Fruit fly (Drosophila melanogaster) whole organism, embryonic: ENCODE measurements around the gene tst.

ENCODE experiments used
- Asciz ChIP-seq: fragments of 200-800 bp; sonication (Bioruptor generic); optimal IDR thresholded peaks from 2 replicates; lab custom pipeline; 2017; ENCODE audit warnings: missing biosample characterization, mild to moderate bottlenecking, missing genetic modification characterization, missing genetic modification reagents
- CG10543 ChIP-seq: fragments of 200-800 bp; sonication (Bioruptor generic); optimal IDR thresholded peaks from 3 replicates; lab custom pipeline; 2017; ENCODE audit warnings: missing biosample characterization, mild to moderate bottlenecking, missing genetic modification characterization, moderate library complexity
- CG13424 ChIP-seq: fragments of 200-800 bp; sonication (Bioruptor generic); optimal IDR thresholded peaks from 2 replicates; lab custom pipeline; 2019; ENCODE audit warnings: missing biosample characterization, mild to moderate bottlenecking, missing genetic modification characterization, moderate library complexity
- CG15479 ChIP-seq: fragments of 200-800 bp; sonication (Bioruptor generic); optimal IDR thresholded peaks from 3 replicates; lab custom pipeline; 2019; ENCODE audit warnings: missing biosample characterization, mild to moderate bottlenecking, missing genetic modification characterization, moderate library complexity
- CG15514 ChIP-seq: fragments of 200-800 bp; sonication (Bioruptor generic); optimal IDR thresholded peaks from 3 replicates; lab custom pipeline; 2017; ENCODE audit warnings: missing biosample characterization, missing genetic modification characterization, mild to moderate bottlenecking, moderate library complexity, missing genetic modification reagents
- CG3163 ChIP-seq: fragments of 200-800 bp; sonication (Bioruptor generic); optimal IDR thresholded peaks from 3 replicates; lab custom pipeline; 2016; ENCODE audit warnings: missing biosample characterization, missing genetic modification characterization
- CG3726 ChIP-seq: fragments of 200-800 bp; sonication (Bioruptor generic); IDR thresholded peaks from 3 replicates; pipeline ENCODE4, ENCODE4 v1.3.6; 2022; ENCODE audit warnings: missing biosample characterization, missing genetic modification characterization
- CG3847 ChIP-seq: fragments of 200-800 bp; sonication (Bioruptor generic); IDR thresholded peaks from 2 replicates; pipeline ENCODE4 v1.3.6; 2022; ENCODE audit warnings: missing biosample characterization, missing genetic modification characterization
- CG4617 ChIP-seq: fragments of 200-800 bp; sonication (Bioruptor generic); optimal IDR thresholded peaks from 3 replicates; lab custom pipeline; 2016; ENCODE audit warnings: missing biosample characterization, missing genetic modification characterization, borderline replicate concordance
- CG4730 ChIP-seq: fragments of 200-800 bp; sonication (Bioruptor generic); IDR thresholded peaks from 2 replicates; pipeline ENCODE4 v1.3.6; 2022; ENCODE audit warnings: missing biosample characterization, missing genetic modification characterization
- CG5180 ChIP-seq: fragments of 200-800 bp; sonication (Bioruptor generic); optimal IDR thresholded peaks from 3 replicates; lab custom pipeline; 2017; ENCODE audit warnings: missing biosample characterization, missing genetic modification characterization, mild to moderate bottlenecking, moderate library complexity, missing genetic modification reagents
- CG5245 ChIP-seq: fragments of 200-800 bp; sonication (Bioruptor generic); optimal IDR thresholded peaks from 3 replicates; lab custom pipeline; 2016; ENCODE audit warnings: missing biosample characterization, missing genetic modification characterization
- CG6175 ChIP-seq: fragments of 200-800 bp; sonication (Bioruptor generic); IDR thresholded peaks from 3 replicates; pipeline ENCODE4 v1.3.6; 2022; ENCODE audit warnings: missing biosample characterization, missing genetic modification characterization
- CG6272 ChIP-seq: fragments of 200-800 bp; sonication (Bioruptor generic); IDR thresholded peaks from 2 replicates; pipeline ENCODE4 v1.3.6; 2022; ENCODE audit warnings: missing biosample characterization, missing genetic modification characterization
- CG7357 ChIP-seq: fragments of 200-800 bp; sonication (Bioruptor generic); IDR thresholded peaks from 3 replicates; pipeline ENCODE4 v1.3.6; 2022; ENCODE audit warnings: missing biosample characterization, missing genetic modification characterization
- CG8359 ChIP-seq: fragments of 200-800 bp; sonication (Bioruptor generic); optimal IDR thresholded peaks from 2 replicates; lab custom pipeline; 2017; ENCODE audit warnings: missing biosample characterization, mild to moderate bottlenecking, missing genetic modification characterization, borderline replicate concordance
- CG9609 ChIP-seq: fragments of 200-800 bp; sonication (Bioruptor generic); optimal IDR thresholded peaks from 3 replicates; lab custom pipeline; 2016; ENCODE audit warnings: missing biosample characterization, missing genetic modification characterization
- CG9932 ChIP-seq: fragments of 200-800 bp; sonication (Bioruptor generic); IDR thresholded peaks from 2 replicates; pipeline ENCODE4 v1.3.6; 2022; ENCODE audit warnings: missing biosample characterization, missing genetic modification characterization
- CTCF ChIP-seq: fragments of 200-800 bp; sonication (Bioruptor generic); optimal IDR thresholded peaks from 2 replicates; lab custom pipeline; 2017; ENCODE audit warnings: missing biosample characterization, mild to moderate bottlenecking, missing genetic modification characterization, moderate library complexity
- Chrac-16 ChIP-seq: fragments of 200-800 bp; sonication (Bioruptor generic); optimal IDR thresholded peaks from 3 replicates; lab custom pipeline; 2016; ENCODE audit warnings: missing biosample characterization, missing genetic modification characterization
- Drgx ChIP-seq: fragments of 200-800 bp; sonication (Bioruptor generic); IDR thresholded peaks from 2 replicates; pipeline ENCODE4 v1.3.6; 2022; ENCODE audit warnings: missing biosample characterization, missing genetic modification characterization
- ERR ChIP-seq: fragments of 200-800 bp; sonication (Bioruptor generic); optimal IDR thresholded peaks from 2 replicates; lab custom pipeline; 2016; ENCODE audit warnings: missing biosample characterization, missing genetic modification characterization
- HHEX ChIP-seq: fragments of 200-800 bp; sonication (Bioruptor generic); optimal IDR thresholded peaks from 3 replicates; lab custom pipeline; 2017; ENCODE audit warnings: missing biosample characterization, mild to moderate bottlenecking, missing genetic modification characterization, missing genetic modification reagents
- MBD-R2 ChIP-seq: fragments of 200-800 bp; sonication (Bioruptor generic); IDR thresholded peaks from 2 replicates; pipeline ENCODE4 v1.3.6; 2022; ENCODE audit warnings: missing biosample characterization, missing genetic modification characterization
- NC2α ChIP-seq: fragments of 200-800 bp; sonication (Bioruptor generic); optimal IDR thresholded peaks from 2 replicates; lab custom pipeline; 2016; ENCODE audit warnings: missing biosample characterization, missing genetic modification characterization
- Neu2 ChIP-seq: fragments of 200-800 bp; sonication (Bioruptor generic); optimal IDR thresholded peaks from 3 replicates; lab custom pipeline; 2016; ENCODE audit warnings: missing biosample characterization, missing genetic modification characterization, borderline replicate concordance
- Optix ChIP-seq: fragments of 200-800 bp; sonication (Bioruptor generic); IDR thresholded peaks from 3 replicates; pipeline ENCODE4 v1.3.6; 2022; ENCODE audit warnings: missing biosample characterization, missing genetic modification characterization
- Rx ChIP-seq: fragments of 200-800 bp; sonication (Bioruptor generic); IDR thresholded peaks from 2 replicates; pipeline ENCODE4 v1.3.6; 2022; ENCODE audit warnings: missing biosample characterization, missing genetic modification characterization
- Sin3A ChIP-seq: fragments of >200 bp; optimal IDR thresholded peaks from 2 replicates; lab custom pipeline; 2018
- Stat92E ChIP-seq, 3 experiments: fragments of >200 bp in 2 of 3; fragments of 200-800 bp in 1 of 3; sonication (Bioruptor generic) in 1 of 3; optimal IDR thresholded peaks; 2 replicates each; lab custom pipeline; 2017 to 2019; ENCODE audit warnings: missing biosample characterization in 3 of 3, missing genetic modification characterization in 3 of 3, mild to moderate bottlenecking in 1 of 3, moderate library complexity in 1 of 3
- YL-1 ChIP-seq: fragments of 200-800 bp; sonication (Bioruptor generic); optimal IDR thresholded peaks from 3 replicates; lab custom pipeline; 2017; ENCODE audit warnings: missing biosample characterization, mild to moderate bottlenecking, missing genetic modification characterization
- bbx ChIP-seq: fragments of 200-800 bp; sonication (Bioruptor generic); IDR thresholded peaks from 2 replicates; pipeline ENCODE4 v1.3.6; 2022; ENCODE audit warnings: missing biosample characterization, missing genetic modification characterization; ENCODE audit not compliant: partially characterized antibody
- cas ChIP-seq: fragments of 200-800 bp; sonication (Bioruptor generic); IDR thresholded peaks from 2 replicates; pipeline ENCODE4 v1.3.6; 2022; ENCODE audit warnings: missing biosample characterization, missing genetic modification characterization
- dimm ChIP-seq: fragments of 200-800 bp; sonication (Bioruptor generic); IDR thresholded peaks from 2 replicates; pipeline ENCODE4 v1.3.6; 2022; ENCODE audit warnings: missing biosample characterization, missing genetic modification characterization
- dmrt99B ChIP-seq: fragments of 200-800 bp; sonication (Bioruptor generic); optimal IDR thresholded peaks from 2 replicates; lab custom pipeline; 2018; ENCODE audit warnings: missing biosample characterization, mild to moderate bottlenecking, missing genetic modification characterization, moderate library complexity
- ftz-f1 ChIP-seq: fragments of 200-800 bp; sonication (Bioruptor generic); optimal IDR thresholded peaks from 2 replicates; lab custom pipeline; 2016; ENCODE audit warnings: missing biosample characterization, missing genetic modification characterization
- gcm ChIP-seq: fragments of 200-800 bp; sonication (Bioruptor generic); optimal IDR thresholded peaks from 2 replicates; lab custom pipeline; 2019; ENCODE audit warnings: missing biosample characterization, mild to moderate bottlenecking, missing genetic modification characterization, moderate library complexity
- gfzf ChIP-seq: fragments of 200-800 bp; sonication (Bioruptor generic); optimal IDR thresholded peaks from 2 replicates; lab custom pipeline; 2016; ENCODE audit warnings: missing biosample characterization, mild to moderate bottlenecking, missing genetic modification characterization, moderate library complexity
- gsb ChIP-seq: fragments of 200-800 bp; sonication (Bioruptor generic); IDR thresholded peaks from 2 replicates; pipeline ENCODE4 v1.3.6; 2022; ENCODE audit warnings: missing biosample characterization, missing genetic modification characterization
- hth ChIP-seq: fragments of >200 bp; optimal IDR thresholded peaks from 2 replicates; lab custom pipeline; 2017; ENCODE audit warnings: inconsistent platforms
- jumu ChIP-seq: fragments of 200-800 bp; sonication (Bioruptor generic); optimal IDR thresholded peaks from 3 replicates; lab custom pipeline; 2016; ENCODE audit warnings: missing biosample characterization, missing genetic modification characterization
- lov ChIP-seq, 2 experiments: fragments of 200-800 bp in 1 of 2; fragments of >200 bp in 1 of 2; sonication (Bioruptor generic) in 1 of 2; IDR thresholded peaks in 1 of 2; optimal IDR thresholded peaks in 1 of 2; 2 replicates in 1 of 2; 3 replicates in 1 of 2; pipeline versions ENCODE4 v1.3.6 to Lab custom; 2017 to 2022; ENCODE audit warnings: missing biosample characterization in 1 of 2, missing genetic modification characterization in 1 of 2
- mirr ChIP-seq: fragments of 200-800 bp; sonication (Bioruptor generic); optimal IDR thresholded peaks from 3 replicates; lab custom pipeline; 2018; ENCODE audit warnings: missing biosample characterization, mild to moderate bottlenecking, missing genetic modification characterization
- nerfin-1 ChIP-seq: fragments of 200-800 bp; sonication (Bioruptor generic); optimal IDR thresholded peaks from 3 replicates; lab custom pipeline; 2019; ENCODE audit warnings: missing biosample characterization, mild to moderate bottlenecking, missing genetic modification characterization, moderate library complexity
- odd ChIP-seq: fragments of 200-800 bp; sonication (Bioruptor generic); optimal IDR thresholded peaks from 2 replicates; lab custom pipeline; 2017; ENCODE audit warnings: missing biosample characterization, mild to moderate bottlenecking, missing genetic modification characterization
- onecut ChIP-seq: fragments of 200-800 bp; sonication (Bioruptor generic); IDR thresholded peaks from 2 replicates; pipeline ENCODE4 v1.3.6; 2022; ENCODE audit warnings: missing biosample characterization, missing genetic modification characterization
- psq ChIP-seq: fragments of 200-800 bp; sonication (Bioruptor generic); optimal IDR thresholded peaks from 2 replicates; lab custom pipeline; 2017; ENCODE audit warnings: missing biosample characterization, missing genetic modification characterization
- ssp ChIP-seq: fragments of 200-800 bp; sonication (Bioruptor generic); IDR thresholded peaks from 2 replicates; pipeline ENCODE4 v1.3.6; 2022; ENCODE audit warnings: missing biosample characterization, missing genetic modification characterization
- tll ChIP-seq, 2 experiments: fragments of 200-800 bp in 1 of 2; fragments of >200 bp in 1 of 2; sonication (Bioruptor generic) in 1 of 2; optimal IDR thresholded peaks; 2 replicates each; lab custom pipeline; 2017 to 2019; ENCODE audit warnings: missing biosample characterization in 2 of 2, missing genetic modification characterization in 2 of 2, mild to moderate bottlenecking in 1 of 2, moderate library complexity in 1 of 2
- twi ChIP-seq: fragments of 200-800 bp; optimal IDR thresholded peaks from 2 replicates; lab custom pipeline; 2019; ENCODE audit warnings: missing biosample characterization, mild to moderate bottlenecking, missing genetic modification characterization, moderate library complexity
- vfl ChIP-seq: fragments of 200-800 bp; sonication (Bioruptor generic); optimal IDR thresholded peaks from 2 replicates; lab custom pipeline; 2016; ENCODE audit warnings: missing biosample characterization, missing genetic modification characterization

tst gene

DNA sequence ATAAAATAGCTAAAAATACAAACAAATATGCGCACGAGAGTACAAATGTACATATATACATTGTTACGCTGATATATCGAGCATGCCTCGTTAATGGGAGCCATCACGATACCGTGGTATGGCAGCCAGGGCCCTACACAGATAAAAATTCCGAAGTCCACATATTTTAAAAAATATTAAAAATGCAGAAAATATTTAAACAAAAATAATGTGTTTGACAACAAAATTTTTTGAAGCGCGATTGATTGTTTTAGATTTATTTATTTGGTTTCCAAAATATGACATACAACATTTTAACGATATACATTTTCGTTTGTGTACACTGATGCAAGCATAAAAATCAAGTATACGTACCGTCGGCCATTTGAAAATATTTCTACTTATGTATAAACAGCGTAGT, 45.9 kb downstream of the tst start (continued):
- TF ChIP-seq Asciz (peak; percentile 72), CG3163 (GFP tag; lab: Kevin White, UChicago) (peak; percentile 40), CG7357 (peak; percentile 67), dimm (no peak), CG6272 (peak; percentile 43; the same call in 1 of the 2 replicates), CG9932 (peak; percentile 90), dmrt99B (tag; lab: Kevin White, UChicago) (peak; percentile 84), twi (tag; lab: Kevin White, UChicago) (no peak), Chrac-16 (GFP tag; lab: Kevin White, UChicago) (peak; percentile 56), Neu2 (no peak), CG4617 (peak; percentile 16), hth (lab: Kevin White, UChicago) (no peak), jumu (GFP tag; lab: Kevin White, UChicago) (peak; percentile 35), nerfin-1 (tag; lab: Kevin White, UChicago) (no peak), HHEX (GFP tag; lab: Kevin White, UChicago) (peak; percentile 67), Rx (GFP tag; lab: Robert Waterston, UW) (peak; percentile 57), bbx (GFP tag; lab: Robert Waterston, UW) (no peak), CG10543 (GFP tag; lab: Kevin White, UChicago) (no peak), CG8359 (GFP tag; lab: Kevin White, UChicago) (peak; percentile 2), gcm (peak; percentile 52), ssp (GFP tag; lab: Robert Waterston, UW) (peak; percentile 54), ftz-f1 (no peak), CG3847 (GFP tag; lab: Robert Waterston, UW) (peak; percentile 76), CG15514 (GFP tag; lab: Kevin White, UChicago) (peak; percentile 81), vfl (peak; percentile 81), onecut (GFP tag; lab: Robert Waterston, UW) (no peak), Stat92E (GFP tag; optimal IDR thresholded peaks at IDR 0.05; lab: Kevin White, UChicago) (no peak), YL-1 (no peak), CG15479 (GFP tag; lab: Kevin White, UChicago) (no peak), CG13424 (tag; lab: Kevin White, UChicago) (peak; percentile 63), CG9609 (GFP tag; lab: Kevin White, UChicago) (peak; percentile 43), Sin3A (lab: Kevin White, UChicago) (no peak), ERR (GFP tag; lab: Kevin White, UChicago) (peak; percentile 47), lov (optimal IDR thresholded peaks at IDR 0.05; lab: Kevin White, UChicago) (no peak), lov (GFP tag; IDR thresholded peaks at IDR 0.05; lab: Robert Waterston, UW) (no peak), mirr (GFP tag; lab: Kevin White, UChicago) (peak; percentile 12), MBD-R2 (GFP tag; lab: Robert Waterston, UW) (peak; percentile 58; the same call in 1 of the 2 replicates), odd (GFP tag; lab: Kevin White, UChicago) (peak; percentile 34), CTCF (GFP tag; lab: Kevin White, UChicago) (no peak), CG4730 (peak; percentile 72), psq (GFP tag; lab: Kevin White, UChicago) (peak; percentile 9), NC2α (GFP tag; lab: Kevin White, UChicago) (no peak), Drgx (GFP tag; lab: Robert Waterston, UW) (peak; percentile 88), CG3726 (GFP tag; lab: Robert Waterston, UW) (no peak), CG5245 (GFP tag; lab: Kevin White, UChicago) (peak; percentile 22), gsb (GFP tag; lab: Robert Waterston, UW) (peak; percentile 75), CG5180 (GFP tag; lab: Kevin White, UChicago) (no peak), gfzf (GFP tag; lab: Kevin White, UChicago) (no peak), cas (GFP tag; lab: Robert Waterston, UW) (peak; percentile 77), Optix (GFP tag; lab: Robert Waterston, UW) (no peak), tll (GFP tag; optimal IDR thresholded peaks at IDR 0.05; lab: Kevin White, UChicago) (no peak), CG6175 (peak; percentile 79; the same call in 2 of the 3 replicates)
